Worm (Caenorhabditis elegans): ENCODE results near the gene clec-132.

Gene clec-132

ce11 chrII:3576742-3577141 is at the start of gene clec-132:
Gene clec-132, plus strand, starts transcription at chrII:3577042.
- no peak for TF ChIP-seq med-1 (GFP tag; optimal IDR thresholded peaks at IDR 0.05; ENCODE audit: insufficient read depth)
- no peak for TF ChIP-seq klf-2 (GFP tag; conservative IDR thresholded peaks at IDR 0.05)
- TF ChIP-seq T22C8.4 (GFP tag; IDR thresholded peaks at IDR 0.05) = no peak
- TF ChIP-seq ref-1 (GFP tag; conservative IDR thresholded peaks at IDR 0.05) = no peak
- no peak for TF ChIP-seq ztf-23 (GFP tag; IDR thresholded peaks at IDR 0.05)
- no peak for TF ChIP-seq flt-1 (GFP tag; IDR thresholded peaks at IDR 0.05)

- TF ChIP-seq med-1 (GFP tag; optimal IDR thresholded peaks at IDR 0.05; ENCODE audit: insufficient read depth) = no peak
- TF ChIP-seq ztf-23 (GFP tag; IDR thresholded peaks at IDR 0.05) = no peak
- TF ChIP-seq klf-2 (GFP tag; conservative IDR thresholded peaks at IDR 0.05) = no peak
- TF ChIP-seq ztf-29 (GFP tag; IDR thresholded peaks at IDR 0.05) = no peak
- TF ChIP-seq cog-1 (tag; optimal IDR thresholded peaks at IDR 0.05) = no peak
- no peak for TF ChIP-seq tab-1 (GFP tag; IDR thresholded peaks at IDR 0.05)
- no peak for TF ChIP-seq flt-1 (GFP tag; IDR thresholded peaks at IDR 0.05)
- TF ChIP-seq ref-1 (GFP tag; conservative IDR thresholded peaks at IDR 0.05) = no peak
- no peak for TF ChIP-seq T22C8.4 (GFP tag; IDR thresholded peaks at IDR 0.05)
Observed at ce11 chrII:3527460-3527859, 49.4 kb upstream of the clec-132 start.

DNA sequence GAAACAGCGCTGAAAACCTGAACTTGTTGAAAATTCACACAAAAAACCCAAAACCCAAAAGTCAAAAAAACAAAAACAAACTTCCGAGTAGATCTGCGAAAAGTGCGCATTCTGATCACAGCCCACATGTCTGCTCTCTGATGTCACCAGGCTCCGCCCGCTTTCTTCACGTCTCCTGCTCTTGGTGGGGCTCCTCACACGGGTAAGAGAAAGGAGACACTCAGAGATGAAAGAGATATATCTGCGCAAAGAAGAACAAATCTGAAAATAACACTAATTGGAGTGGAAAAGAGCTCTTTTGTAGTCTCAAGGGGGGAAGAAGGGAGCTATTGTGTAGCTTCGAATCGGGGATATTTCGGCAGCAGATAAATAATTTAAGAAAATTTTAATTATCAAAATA is 48.6 kb upstream of the clec-132 start, which contains the start of gene ncs-6:
TSS of gene ncs-6 (minus strand) at position 261 of the 400 bp plus-strand sequence.
- no peak for TF ChIP-seq T22C8.4 (GFP tag; IDR thresholded peaks at IDR 0.05)
- no peak for TF ChIP-seq ztf-29 (GFP tag; IDR thresholded peaks at IDR 0.05)

- TF ChIP-seq T22C8.4 (GFP tag; IDR thresholded peaks at IDR 0.05) = no peak
- TF ChIP-seq cog-1 (tag; optimal IDR thresholded peaks at IDR 0.05) = no peak
- TF ChIP-seq tab-1 (GFP tag; IDR thresholded peaks at IDR 0.05) = no peak
- TF ChIP-seq flt-1 (GFP tag; IDR thresholded peaks at IDR 0.05) = no peak
- TF ChIP-seq ref-1 (GFP tag; conservative IDR thresholded peaks at IDR 0.05) = no peak
Observed at ce11 chrII:3540151-3540550, 36.7 kb upstream of the clec-132 start.

DNA sequence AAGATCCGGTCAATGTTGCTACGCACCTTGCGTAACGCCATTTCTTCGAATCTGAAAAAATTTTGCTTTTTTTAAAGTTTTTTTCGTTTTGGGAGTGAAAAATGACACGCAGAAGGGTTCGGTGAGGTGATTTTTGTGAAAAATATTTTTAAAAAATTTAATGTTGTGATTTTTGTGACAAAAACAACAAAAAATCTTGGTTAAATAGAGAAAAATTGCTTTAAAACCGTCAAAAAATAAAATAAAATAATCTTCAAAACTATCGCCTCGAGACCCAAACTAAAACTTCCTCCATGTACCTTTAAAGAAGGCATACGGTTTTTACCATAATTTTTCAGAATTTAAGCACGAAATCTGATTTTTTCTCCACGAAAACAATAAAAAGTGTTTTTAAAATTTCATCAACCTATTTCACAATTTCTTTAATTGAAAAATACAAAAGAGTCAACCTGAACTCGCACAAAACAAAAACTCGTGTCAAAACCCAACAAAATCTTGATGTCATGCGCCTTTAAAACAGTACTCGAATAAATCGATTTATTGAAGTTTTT is 30.4 kb upstream of the clec-132 start, which contains the start of gene apd-3:
TSS of gene apd-3 (minus strand) at position 51 of the 551 bp plus-strand sequence.
- TF ChIP-seq klf-2 (GFP tag; conservative IDR thresholded peaks at IDR 0.05) (no peak), tab-1 (GFP tag; IDR thresholded peaks at IDR 0.05) (no peak), cog-1 (tag; optimal IDR thresholded peaks at IDR 0.05) (no peak), ztf-29 (GFP tag; IDR thresholded peaks at IDR 0.05) (no peak)

- no peak for TF ChIP-seq ztf-23 (GFP tag; IDR thresholded peaks at IDR 0.05)
- no peak for TF ChIP-seq ref-1 (GFP tag; conservative IDR thresholded peaks at IDR 0.05)
- no peak for TF ChIP-seq T22C8.4 (GFP tag; IDR thresholded peaks at IDR 0.05)
- TF ChIP-seq klf-2 (GFP tag; conservative IDR thresholded peaks at IDR 0.05) = no peak
- TF ChIP-seq cog-1 (tag; optimal IDR thresholded peaks at IDR 0.05) = no peak
- TF ChIP-seq ztf-29 (GFP tag; IDR thresholded peaks at IDR 0.05) = no peak; the same call in 1 of the 2 replicates
- TF ChIP-seq flt-1 (GFP tag; IDR thresholded peaks at IDR 0.05) = no peak
- TF ChIP-seq med-1 (GFP tag; optimal IDR thresholded peaks at IDR 0.05; ENCODE audit: insufficient read depth) = no peak
- TF ChIP-seq tab-1 (GFP tag; IDR thresholded peaks at IDR 0.05) = no peak
Observed at ce11 chrII:3547282-3547681, 29.6 kb upstream of the clec-132 start.

DNA sequence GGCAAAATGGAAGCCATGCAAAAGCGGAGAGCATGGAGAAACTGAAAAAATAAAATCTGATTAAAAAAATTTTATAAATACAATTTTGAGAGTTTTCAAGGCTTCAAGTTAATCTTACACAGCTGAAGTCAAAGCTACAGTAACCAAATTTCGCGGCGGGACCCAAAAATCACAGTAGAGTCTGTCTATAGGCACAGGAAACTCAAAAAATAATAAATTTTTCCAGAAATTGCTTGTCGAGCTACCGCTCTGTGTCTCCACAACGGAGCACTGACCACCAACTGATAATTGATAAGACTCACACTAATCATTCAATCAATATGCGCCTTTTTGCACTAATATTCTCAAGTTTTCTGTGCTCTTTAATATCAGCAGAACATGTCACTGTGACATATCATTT is 26.5 kb upstream of the clec-132 start, which contains the start of gene W10G11.19:
TSS of gene W10G11.19 (plus strand) at position 301 of the 400 bp plus-strand sequence.
- TF ChIP-seq tab-1 (GFP tag; IDR thresholded peaks at IDR 0.05) (no peak), med-1 (GFP tag; optimal IDR thresholded peaks at IDR 0.05; ENCODE audit: insufficient read depth) (no peak), ztf-23 (GFP tag; IDR thresholded peaks at IDR 0.05) (no peak), ztf-29 (GFP tag; IDR thresholded peaks at IDR 0.05) (no peak), T22C8.4 (GFP tag; IDR thresholded peaks at IDR 0.05) (no peak), flt-1 (GFP tag; IDR thresholded peaks at IDR 0.05) (no peak), cog-1 (tag; optimal IDR thresholded peaks at IDR 0.05) (no peak), klf-2 (GFP tag; conservative IDR thresholded peaks at IDR 0.05) (no peak), ref-1 (GFP tag; conservative IDR thresholded peaks at IDR 0.05) (no peak)

DNA sequence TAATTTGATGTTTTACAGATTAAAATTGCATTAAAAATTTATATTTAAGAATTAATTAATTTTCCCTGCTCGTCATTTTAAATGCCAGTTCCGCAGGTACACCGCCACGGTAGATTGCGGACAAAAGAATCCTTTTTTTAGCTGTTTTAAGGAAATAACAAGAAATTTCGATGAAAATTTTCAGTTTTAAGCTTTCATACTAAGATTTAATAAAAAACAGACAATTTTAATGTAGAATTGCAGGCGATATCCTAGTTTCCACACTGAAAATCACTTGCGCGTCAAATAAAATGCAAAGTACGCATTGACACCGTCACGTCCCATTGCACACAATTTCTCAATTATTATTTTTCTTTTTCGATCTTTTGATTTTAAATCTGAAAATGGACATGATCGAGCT is 23.4 kb upstream of the clec-132 start, which contains the start of gene dnc-3:
TSS of gene dnc-3 (plus strand) at position 272 of the 400 bp plus-strand sequence.
- TF ChIP-seq cog-1 (tag; optimal IDR thresholded peaks at IDR 0.05) (peak; percentile 27), T22C8.4 (GFP tag; IDR thresholded peaks at IDR 0.05) (no peak), ztf-29 (GFP tag; IDR thresholded peaks at IDR 0.05) (no peak)

- TF ChIP-seq ref-1 (GFP tag; conservative IDR thresholded peaks at IDR 0.05) (no peak), T22C8.4 (GFP tag; IDR thresholded peaks at IDR 0.05) (no peak), flt-1 (GFP tag; IDR thresholded peaks at IDR 0.05) (no peak), med-1 (GFP tag; optimal IDR thresholded peaks at IDR 0.05; ENCODE audit: insufficient read depth) (no peak), cog-1 (tag; optimal IDR thresholded peaks at IDR 0.05) (no peak)
Observed at ce11 chrII:3554673-3555072, 22.2 kb upstream of the clec-132 start.

DNA sequence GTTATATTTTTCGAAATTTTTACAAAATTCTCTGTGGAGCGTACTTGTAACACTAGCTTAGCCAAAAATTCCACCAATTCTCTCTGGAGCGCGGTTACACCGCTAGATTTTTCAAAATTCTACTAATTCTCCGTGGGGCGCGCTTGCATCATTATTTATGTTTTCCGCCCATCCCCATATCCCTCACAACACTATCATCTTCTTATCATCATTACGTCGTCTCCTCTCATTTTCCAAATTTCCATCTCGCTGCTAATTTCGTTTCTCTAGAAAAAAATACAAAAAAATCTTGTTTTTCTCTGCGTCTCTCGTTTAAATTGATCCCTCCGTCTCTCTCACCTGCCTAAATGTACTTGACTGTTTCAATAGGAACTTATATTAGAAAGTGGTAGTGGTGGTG is 21.6 kb upstream of the clec-132 start:
- TF ChIP-seq klf-2 (GFP tag; conservative IDR thresholded peaks at IDR 0.05) = no peak
- TF ChIP-seq med-1 (GFP tag; optimal IDR thresholded peaks at IDR 0.05; ENCODE audit: insufficient read depth) = no peak
- TF ChIP-seq ztf-29 (GFP tag; IDR thresholded peaks at IDR 0.05) = no peak
- TF ChIP-seq tab-1 (GFP tag; IDR thresholded peaks at IDR 0.05) = no peak
- TF ChIP-seq T22C8.4 (GFP tag; IDR thresholded peaks at IDR 0.05) = no peak
- TF ChIP-seq ref-1 (GFP tag; conservative IDR thresholded peaks at IDR 0.05) = no peak

DNA sequence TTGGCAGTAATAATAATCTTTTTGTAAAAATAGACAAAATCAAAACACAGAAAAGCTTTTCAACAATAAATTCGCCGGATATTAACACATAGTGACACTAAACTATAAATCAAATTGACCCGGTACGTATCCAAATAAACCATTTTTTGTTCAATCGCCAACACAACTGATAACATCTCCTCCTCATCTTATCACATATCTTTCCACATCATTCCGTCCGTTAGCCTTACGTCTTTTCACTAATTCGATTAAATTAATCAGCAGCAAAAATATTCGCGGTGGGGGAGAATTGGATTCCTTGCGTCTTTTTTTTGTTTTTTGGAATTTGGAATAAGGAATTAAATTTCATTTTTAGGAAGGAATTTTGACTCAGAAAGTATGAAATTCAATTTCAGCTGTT is 20.3 kb upstream of the clec-132 start:
- no peak for TF ChIP-seq med-1 (GFP tag; optimal IDR thresholded peaks at IDR 0.05; ENCODE audit: insufficient read depth)
- no peak for TF ChIP-seq ref-1 (GFP tag; conservative IDR thresholded peaks at IDR 0.05)
- TF ChIP-seq klf-2 (GFP tag; conservative IDR thresholded peaks at IDR 0.05) = no peak
- no peak for TF ChIP-seq ztf-29 (GFP tag; IDR thresholded peaks at IDR 0.05)
- TF ChIP-seq flt-1 (GFP tag; IDR thresholded peaks at IDR 0.05) = no peak
- TF ChIP-seq T22C8.4 (GFP tag; IDR thresholded peaks at IDR 0.05) = no peak
- no peak for TF ChIP-seq cog-1 (tag; optimal IDR thresholded peaks at IDR 0.05)
- no peak for TF ChIP-seq ztf-23 (GFP tag; IDR thresholded peaks at IDR 0.05)
- TF ChIP-seq tab-1 (GFP tag; IDR thresholded peaks at IDR 0.05) = no peak
